Worm (Caenorhabditis elegans): ENCODE data around the gene cng-1.

The cng-1 gene

ce11 chrV:15001536-15001935 lies 29.7 kb downstream of the cng-1 start:
- no peak for TF ChIP-seq nhr-77 (tag; optimal IDR thresholded peaks at IDR 0.05)
- no peak for TF ChIP-seq ztf-1 (GFP tag; conservative IDR thresholded peaks at IDR 0.05)
- no peak for TF ChIP-seq crh-2 (tag; optimal IDR thresholded peaks at IDR 0.05)

ce11 chrV:15000055-15000704 lies 31.1 kb downstream of the cng-1 start, which contains the start of gene rps-16:
TSS of gene rps-16 (minus strand) at chrV:15000541.
- TF ChIP-seq sma-9 (GFP tag; optimal IDR thresholded peaks at IDR 0.05): no peak
- no peak for TF ChIP-seq sma-9 (tag; optimal IDR thresholded peaks at IDR 0.05)
- TF ChIP-seq zag-1 (tag; optimal IDR thresholded peaks at IDR 0.05): no peak
- no peak for TF ChIP-seq ZK546.5 (tag; optimal IDR thresholded peaks at IDR 0.05)
- no peak for TF ChIP-seq alr-1 (tag; optimal IDR thresholded peaks at IDR 0.05)
- TF ChIP-seq nhr-25 (tag; optimal IDR thresholded peaks at IDR 0.05): no peak

ce11 chrV:14999485-15000023 lies 31.7 kb downstream of the cng-1 start, which contains the start of gene T01C3.11:
TSS of gene T01C3.11 (plus strand) at chrV:14999535.
- TF ChIP-seq R02D3.7 (tag; optimal IDR thresholded peaks at IDR 0.05): no peak
- no peak for TF ChIP-seq gmeb-1 (tag; optimal IDR thresholded peaks at IDR 0.05)
- TF ChIP-seq nhr-129 (tag; optimal IDR thresholded peaks at IDR 0.05): no peak
- TF ChIP-seq zag-1 (tag; optimal IDR thresholded peaks at IDR 0.05): no peak
- no peak for TF ChIP-seq sem-4 (tag; optimal IDR thresholded peaks at IDR 0.05)
- no peak for TF ChIP-seq elt-1 (tag; optimal IDR thresholded peaks at IDR 0.05)
- TF ChIP-seq ztf-11 (tag; optimal IDR thresholded peaks at IDR 0.05): no peak
- TF ChIP-seq nhr-10 (tag; optimal IDR thresholded peaks at IDR 0.05): no peak
- no peak for TF ChIP-seq nhr-237 (tag; optimal IDR thresholded peaks at IDR 0.05)
- TF ChIP-seq unc-62 (GFP tag; optimal IDR thresholded peaks at IDR 0.05): no peak
- TF ChIP-seq mab-5 (tag; optimal IDR thresholded peaks at IDR 0.05): no peak
- no peak for TF ChIP-seq unc-39 (tag; optimal IDR thresholded peaks at IDR 0.05)
- TF ChIP-seq nhr-6 (tag; optimal IDR thresholded peaks at IDR 0.05): no peak
- no peak for TF ChIP-seq peb-1 (tag; optimal IDR thresholded peaks at IDR 0.05)
- TF ChIP-seq alr-1 (tag; optimal IDR thresholded peaks at IDR 0.05): no peak

DNA sequence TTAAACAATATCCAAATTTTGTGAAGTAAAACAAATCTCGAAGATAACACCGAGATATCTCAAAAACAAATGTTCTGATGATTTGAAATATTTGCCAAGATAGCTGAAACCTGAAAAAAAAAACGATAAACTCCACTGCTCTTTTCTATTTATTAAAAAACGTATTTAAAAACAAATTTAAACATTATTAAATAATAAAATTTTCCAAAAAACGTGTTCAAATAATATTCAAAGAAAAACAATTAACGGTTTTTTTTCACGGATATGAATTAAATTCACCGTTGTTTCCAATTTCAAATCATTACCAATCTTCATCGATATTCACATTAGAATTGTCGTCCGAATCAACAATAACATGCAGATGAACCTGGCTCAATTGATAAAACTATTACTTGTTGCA lies 35.0 kb downstream of the cng-1 start, which contains the start of gene irld-14:
Gene irld-14 (plus strand): TSS at position 301 of the 400 bp plus-strand sequence.
- no peak for TF ChIP-seq zag-1 (tag; optimal IDR thresholded peaks at IDR 0.05)
- TF ChIP-seq gmeb-1 (tag; optimal IDR thresholded peaks at IDR 0.05): no peak
- no peak for TF ChIP-seq nhr-10 (tag; optimal IDR thresholded peaks at IDR 0.05)
- no peak for TF ChIP-seq nhr-11 (tag; optimal IDR thresholded peaks at IDR 0.05)
- no peak for TF ChIP-seq nhr-25 (tag; optimal IDR thresholded peaks at IDR 0.05)
- no peak for TF ChIP-seq mbf-1 (tag; optimal IDR thresholded peaks at IDR 0.05)
- no peak for TF ChIP-seq lin-11 (tag; optimal IDR thresholded peaks at IDR 0.05)
- TF ChIP-seq lsy-2 (tag; optimal IDR thresholded peaks at IDR 0.05): no peak
- TF ChIP-seq blmp-1 (tag; optimal IDR thresholded peaks at IDR 0.05; ENCODE audit: insufficient read depth): no peak
- TF ChIP-seq unc-55 (GFP tag; optimal IDR thresholded peaks at IDR 0.05): no peak
- no peak for TF ChIP-seq lin-13 (GFP tag; optimal IDR thresholded peaks at IDR 0.05)
- no peak for TF ChIP-seq nhr-21 (tag; optimal IDR thresholded peaks at IDR 0.05)
- TF ChIP-seq snpc-4 (tag; optimal IDR thresholded peaks at IDR 0.05): no peak
- TF ChIP-seq mdl-1 (tag; optimal IDR thresholded peaks at IDR 0.05): no peak
- no peak for TF ChIP-seq R02D3.7 (tag; optimal IDR thresholded peaks at IDR 0.05)
- TF ChIP-seq nhr-237 (tag; optimal IDR thresholded peaks at IDR 0.05): no peak
- TF ChIP-seq alr-1 (tag; optimal IDR thresholded peaks at IDR 0.05): no peak
- no peak for TF ChIP-seq elt-1 (tag; optimal IDR thresholded peaks at IDR 0.05)
- no peak for TF ChIP-seq ztf-4 (tag; optimal IDR thresholded peaks at IDR 0.05)

- TF ChIP-seq crh-2 (tag; optimal IDR thresholded peaks at IDR 0.05): no peak
- TF ChIP-seq fos-1 (tag; optimal IDR thresholded peaks at IDR 0.05): peak; percentile 40
- peak; percentile 60 for TF ChIP-seq sma-9 (GFP tag; optimal IDR thresholded peaks at IDR 0.05)
- TF ChIP-seq sma-9 (tag; optimal IDR thresholded peaks at IDR 0.05): no peak
Observed at ce11 chrV:14993620-14994019, 37.7 kb downstream of the cng-1 start, which contains the start of gene fil-1. TSS of gene fil-1 (plus strand) at chrV:14993838.
